Worm (Caenorhabditis elegans): ENCODE measurements around the gene twk-3.

- TF ChIP-seq pha-2 (tag; optimal IDR thresholded peaks at IDR 0.05) (no peak), nfya-1 (tag; optimal IDR thresholded peaks at IDR 0.05) (no peak), ztf-16 (tag; optimal IDR thresholded peaks at IDR 0.05) (no peak), hlh-8 (tag; optimal IDR thresholded peaks at IDR 0.05) (no peak), elt-4 (tag; optimal IDR thresholded peaks at IDR 0.05) (no peak), unc-55 (GFP tag; optimal IDR thresholded peaks at IDR 0.05) (no peak), pag-3 (tag; optimal IDR thresholded peaks at IDR 0.05; ENCODE audit: borderline replicate concordance) (no peak), K09A11.1 (tag; optimal IDR thresholded peaks at IDR 0.05; ENCODE audit: insufficient read depth) (no peak), fkh-10 (GFP tag; optimal IDR thresholded peaks at IDR 0.05) (no peak), sox-4 (tag; optimal IDR thresholded peaks at IDR 0.05) (no peak), ama-1 (optimal IDR thresholded peaks at IDR 0.05) (no peak), ceh-9 (tag; optimal IDR thresholded peaks at IDR 0.05) (no peak), gmeb-2 (tag; optimal IDR thresholded peaks at IDR 0.05) (no peak), pqm-1 (tag; optimal IDR thresholded peaks at IDR 0.05) (no peak)
Measured at ce11 chrII:8204039-8204438, 8.5 kb downstream of the twk-3 start, which contains the start of gene col-76.
